Worm (Caenorhabditis elegans) whole organism, midembryonic: ENCODE data around the gene ZK930.7.

Experiments
- cog-1 ChIP-seq: sonication (generic microtip); optimal IDR thresholded peaks from 2 replicates; lab custom pipeline; 2016; ENCODE audit warnings: missing genetic modification characterization, missing compliant biosample characterization
- flt-1 ChIP-seq: fragments of 200-800 bp; sonication (Bioruptor generic); IDR thresholded peaks from 2 replicates; pipeline ENCODE4 v1.3.6; 2022; ENCODE audit warnings: missing genetic modification characterization, missing compliant biosample characterization
- tab-1 ChIP-seq: fragments of 200-800 bp; sonication (Bioruptor generic); IDR thresholded peaks from 2 replicates; pipeline ENCODE4 v1.3.6; 2022; ENCODE audit warnings: missing genetic modification characterization, missing compliant biosample characterization
- ztf-23 ChIP-seq: fragments of 200-800 bp; sonication (Bioruptor generic); IDR thresholded peaks from 2 replicates; pipeline ENCODE4 v1.3.6; 2022; ENCODE audit warnings: missing genetic modification reagents, missing genetic modification characterization, missing compliant biosample characterization
- ztf-29 ChIP-seq: fragments of 200-800 bp; sonication (Bioruptor generic); IDR thresholded peaks from 2 replicates; pipeline ENCODE4 v1.3.6; 2022; ENCODE audit warnings: missing genetic modification reagents, missing genetic modification characterization, missing compliant biosample characterization

DNA sequence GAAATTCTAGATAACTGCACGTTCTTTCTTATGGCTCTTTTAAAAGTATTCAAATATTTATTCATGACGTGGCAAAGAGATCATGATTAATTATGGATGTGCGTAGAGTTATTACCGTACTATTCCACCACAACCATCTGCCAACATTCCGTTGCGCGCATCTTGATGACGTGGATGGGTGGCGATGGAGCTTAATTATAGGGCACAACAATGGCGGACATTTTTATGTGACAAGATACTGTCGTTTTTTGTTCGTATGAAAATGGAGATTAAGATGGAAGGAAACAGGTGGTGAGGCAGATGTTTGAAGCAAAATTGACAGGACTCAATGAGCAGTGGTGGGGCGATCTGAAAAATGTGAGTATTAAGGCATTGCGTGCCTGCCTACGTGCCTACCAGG, 26.7 kb upstream of the ZK930.7 start:
- TF ChIP-seq flt-1 (GFP tag; lab: Robert Waterston, UW) (no peak), cog-1 (tag; lab: Kevin White, UChicago) (no peak), ztf-29 (GFP tag; lab: Robert Waterston, UW) (no peak), ztf-23 (no peak), tab-1 (GFP tag; lab: Robert Waterston, UW) (no peak)
